Worm (Caenorhabditis elegans) whole organism, L3 larva: ENCODE data around the gene tpk-1.

Source experiments
- R02D3.7 ChIP-seq: fragments of 150-350 bp; optimal IDR thresholded peaks from 2 replicates; lab custom pipeline; 2014; ENCODE audit warnings: missing biosample characterization, missing genetic modification characterization
- ZK546.5 ChIP-seq: sonication (generic microtip); optimal IDR thresholded peaks from 2 replicates; lab custom pipeline; 2017; ENCODE audit warnings: missing biosample characterization, missing genetic modification characterization
- aly-2 ChIP-seq: fragments of 150-350 bp; optimal IDR thresholded peaks from 2 replicates; lab custom pipeline; 2014; ENCODE audit warnings: missing biosample characterization, missing genetic modification characterization
- ama-1 ChIP-seq: fragments of 150-350 bp; optimal IDR thresholded peaks from 2 replicates; lab custom pipeline; 2018
- ceh-16 ChIP-seq: sonication (generic microtip); optimal IDR thresholded peaks from 2 replicates; lab custom pipeline; 2017; ENCODE audit warnings: missing biosample characterization, missing genetic modification characterization
- ceh-28 ChIP-seq: fragments of 150-350 bp; optimal IDR thresholded peaks from 2 replicates; lab custom pipeline; 2014; ENCODE audit warnings: missing biosample characterization, missing genetic modification reagents, missing genetic modification characterization
- ceh-82 ChIP-seq: fragments of 150-350 bp; optimal IDR thresholded peaks from 2 replicates; lab custom pipeline; 2014; ENCODE audit warnings: missing biosample characterization, missing genetic modification characterization
- ceh-9 ChIP-seq: sonication (generic microtip); optimal IDR thresholded peaks from 2 replicates; lab custom pipeline; 2018; ENCODE audit warnings: missing biosample characterization, missing genetic modification characterization
- daf-12 ChIP-seq: fragments of 150-350 bp; optimal IDR thresholded peaks from 2 replicates; lab custom pipeline; 2014; ENCODE audit warnings: missing biosample characterization, missing genetic modification reagents, missing genetic modification characterization
- egl-27 ChIP-seq: sonication (generic microtip); optimal IDR thresholded peaks from 4 replicates; lab custom pipeline; 2017; ENCODE audit warnings: missing biosample characterization, missing genetic modification reagents, missing genetic modification characterization
- egl-5 ChIP-seq: fragments of 150-350 bp; optimal IDR thresholded peaks from 2 replicates; lab custom pipeline; 2017; ENCODE audit warnings: missing biosample characterization, missing genetic modification reagents, missing genetic modification characterization, inconsistent platforms
- elt-1 ChIP-seq: fragments of 150-350 bp; optimal IDR thresholded peaks from 2 replicates; lab custom pipeline; 2014; ENCODE audit warnings: missing biosample characterization, missing genetic modification characterization
- elt-2 ChIP-seq: sonication (generic microtip); optimal IDR thresholded peaks from 2 replicates; lab custom pipeline; 2016; ENCODE audit warnings: missing genetic modification reagents, mild to moderate bottlenecking, missing genetic modification characterization, missing compliant biosample characterization
- elt-3 ChIP-seq, 3 experiments: fragments of 150-350 bp in 1 of 3; sonication (generic microtip) in 2 of 3; optimal IDR thresholded peaks; 2 replicates in 2 of 3; 4 replicates in 1 of 3; lab custom pipeline; 2014 to 2017; ENCODE audit warnings: missing biosample characterization in 3 of 3, missing genetic modification characterization in 3 of 3
- eor-1 ChIP-seq, 2 experiments: fragments of 150-350 bp; optimal IDR thresholded peaks; 2 replicates each; lab custom pipeline; 2014 to 2018; ENCODE audit warnings: missing biosample characterization in 2 of 2, missing genetic modification characterization in 2 of 2
- fkh-10 ChIP-seq: sonication (generic microtip); optimal IDR thresholded peaks from 2 replicates; lab custom pipeline; 2017; ENCODE audit warnings: missing biosample characterization, missing genetic modification reagents, missing genetic modification characterization
- fkh-2 ChIP-seq: fragments of 150-350 bp; optimal IDR thresholded peaks from 2 replicates; lab custom pipeline; 2014; ENCODE audit warnings: missing biosample characterization, missing genetic modification reagents, missing genetic modification characterization
- fos-1 ChIP-seq: fragments of 150-350 bp; optimal IDR thresholded peaks from 2 replicates; lab custom pipeline; 2014; ENCODE audit warnings: missing biosample characterization, missing genetic modification characterization
- hmg-11 ChIP-seq: sonication (generic microtip); optimal IDR thresholded peaks from 2 replicates; lab custom pipeline; 2016; ENCODE audit warnings: missing genetic modification characterization, missing compliant biosample characterization
- jun-1 ChIP-seq: fragments of 150-350 bp; optimal IDR thresholded peaks from 2 replicates; lab custom pipeline; 2014; ENCODE audit warnings: missing biosample characterization, missing genetic modification reagents, missing genetic modification characterization
- lin-15B ChIP-seq: fragments of 150-350 bp; optimal IDR thresholded peaks from 2 replicates; lab custom pipeline; 2014; ENCODE audit warnings: missing biosample characterization, missing genetic modification characterization
- lin-39 ChIP-seq: fragments of 150-350 bp; optimal IDR thresholded peaks from 2 replicates; lab custom pipeline; 2018; ENCODE audit warnings: missing biosample characterization, missing genetic modification reagents, missing genetic modification characterization
- lsy-12 ChIP-seq: sonication (generic microtip); optimal IDR thresholded peaks from 2 replicates; lab custom pipeline; 2016; ENCODE audit warnings: mild to moderate bottlenecking, missing genetic modification characterization, missing compliant biosample characterization
- mdl-1 ChIP-seq: fragments of 150-350 bp; optimal IDR thresholded peaks from 2 replicates; lab custom pipeline; 2014; ENCODE audit warnings: missing biosample characterization, missing genetic modification characterization
- mml-1 ChIP-seq: fragments of 150-350 bp; sonication (generic microtip); optimal IDR thresholded peaks from 3 replicates; lab custom pipeline; 2014; ENCODE audit warnings: missing biosample characterization, missing genetic modification characterization
- nfya-1 ChIP-seq: sonication (generic microtip); optimal IDR thresholded peaks from 2 replicates; lab custom pipeline; 2017; ENCODE audit warnings: missing genetic modification characterization, mild to moderate bottlenecking, missing compliant biosample characterization, antibody characterized with exemption, moderate library complexity; ENCODE audit not compliant: insufficient read depth
- nhr-11 ChIP-seq: fragments of 150-350 bp; optimal IDR thresholded peaks from 2 replicates; lab custom pipeline; 2014; ENCODE audit warnings: missing biosample characterization, missing genetic modification characterization
- nhr-12 ChIP-seq: fragments of 150-350 bp; optimal IDR thresholded peaks from 2 replicates; lab custom pipeline; 2014; ENCODE audit warnings: missing biosample characterization, missing genetic modification characterization
- nhr-23 ChIP-seq: fragments of 150-350 bp; optimal IDR thresholded peaks from 2 replicates; lab custom pipeline; 2014; ENCODE audit warnings: missing biosample characterization, missing genetic modification reagents, missing genetic modification characterization
- nhr-237 ChIP-seq: fragments of 150-350 bp; optimal IDR thresholded peaks from 2 replicates; lab custom pipeline; 2014; ENCODE audit warnings: missing biosample characterization, missing genetic modification characterization
- nhr-25 ChIP-seq: sonication (generic microtip); optimal IDR thresholded peaks from 2 replicates; lab custom pipeline; 2017; ENCODE audit warnings: missing biosample characterization, missing genetic modification characterization
- nhr-28 ChIP-seq: fragments of 150-350 bp; optimal IDR thresholded peaks from 2 replicates; lab custom pipeline; 2014; ENCODE audit warnings: missing biosample characterization, missing genetic modification characterization
- nhr-43 ChIP-seq: sonication (generic microtip); optimal IDR thresholded peaks from 2 replicates; lab custom pipeline; 2016; ENCODE audit warnings: mild to moderate bottlenecking, missing genetic modification characterization, missing compliant biosample characterization; ENCODE audit not compliant: poor library complexity, severe bottlenecking
- nhr-67 ChIP-seq: fragments of 150-350 bp; optimal IDR thresholded peaks from 2 replicates; lab custom pipeline; 2014; ENCODE audit warnings: missing biosample characterization, missing genetic modification characterization
- nhr-76 ChIP-seq: fragments of 150-350 bp; sonication (generic microtip); optimal IDR thresholded peaks from 5 replicates; lab custom pipeline; 2014; ENCODE audit warnings: missing biosample characterization, missing genetic modification characterization
- nhr-77 ChIP-seq: fragments of 150-350 bp; optimal IDR thresholded peaks from 2 replicates; lab custom pipeline; 2014; ENCODE audit warnings: missing biosample characterization, missing genetic modification characterization
- pha-4 ChIP-seq: fragments of 150-350 bp; optimal IDR thresholded peaks from 2 replicates; lab custom pipeline; 2014; ENCODE audit warnings: missing biosample characterization, missing genetic modification reagents, missing genetic modification characterization
- pqm-1 ChIP-seq: fragments of 150-350 bp; optimal IDR thresholded peaks from 2 replicates; lab custom pipeline; 2017; ENCODE audit warnings: missing biosample characterization, missing genetic modification characterization, inconsistent platforms
- sea-2 ChIP-seq: fragments of 150-350 bp; sonication (generic microtip); optimal IDR thresholded peaks from 4 replicates; lab custom pipeline; 2014; ENCODE audit warnings: missing biosample characterization, missing genetic modification reagents, missing genetic modification characterization
- skn-1 ChIP-seq: fragments of 150-350 bp; optimal IDR thresholded peaks from 2 replicates; lab custom pipeline; 2014; ENCODE audit warnings: missing biosample characterization, missing genetic modification characterization
- snpc-4 ChIP-seq: fragments of 150-350 bp; optimal IDR thresholded peaks from 2 replicates; lab custom pipeline; 2014; ENCODE audit warnings: missing biosample characterization, missing genetic modification characterization
- tbx-2 ChIP-seq: sonication (generic microtip); optimal IDR thresholded peaks from 2 replicates; lab custom pipeline; 2016; ENCODE audit warnings: mild to moderate bottlenecking, missing genetic modification characterization, missing compliant biosample characterization
- unc-39 ChIP-seq: sonication (generic microtip); optimal IDR thresholded peaks from 4 replicates; lab custom pipeline; 2017; ENCODE audit warnings: missing biosample characterization, missing genetic modification characterization
- unc-62 ChIP-seq: fragments of 150-350 bp; sonication (generic microtip); optimal IDR thresholded peaks from 4 replicates; lab custom pipeline; 2014; ENCODE audit warnings: missing biosample characterization, missing genetic modification reagents, missing genetic modification characterization
- zag-1 ChIP-seq: fragments of 150-350 bp; optimal IDR thresholded peaks from 2 replicates; lab custom pipeline; 2014; ENCODE audit warnings: missing biosample characterization, missing genetic modification characterization
- ztf-11 ChIP-seq: fragments of 150-350 bp; optimal IDR thresholded peaks from 2 replicates; lab custom pipeline; 2014; ENCODE audit warnings: missing biosample characterization, missing genetic modification characterization
- ztf-4 ChIP-seq: fragments of 150-350 bp; optimal IDR thresholded peaks from 2 replicates; lab custom pipeline; 2014; ENCODE audit warnings: missing biosample characterization, missing genetic modification characterization

The tpk-1 gene

ce11 chrIII:8937571-8937970 is 25.6 kb downstream of the tpk-1 start:
- TF ChIP-seq lin-15B (tag; lab: Kevin White, UChicago) (peak; percentile 39), nhr-77 (tag; lab: Kevin White, UChicago) (no peak), nhr-23 (tag; lab: Kevin White, UChicago) (no peak), nhr-67 (tag; lab: Kevin White, UChicago) (no peak), aly-2 (no peak), elt-1 (tag; lab: Kevin White, UChicago) (no peak), ceh-82 (tag; lab: Kevin White, UChicago) (peak; percentile 9), nhr-76 (tag; lab: Kevin White, UChicago) (no peak), skn-1 (tag; lab: Kevin White, UChicago) (peak; percentile 78), lsy-12 (tag; lab: Kevin White, UChicago) (peak; percentile 65), ZK546.5 (tag; lab: Kevin White, UChicago) (no peak), egl-27 (tag; lab: Kevin White, UChicago) (peak; percentile 20), unc-39 (tag; lab: Kevin White, UChicago) (no peak), nhr-43 (peak; percentile 72), elt-3 (tag; optimal IDR thresholded peaks at IDR 0.05; lab: Kevin White, UChicago) (no peak), mml-1 (no peak), tbx-2 (tag; lab: Kevin White, UChicago) (peak; percentile 67), jun-1 (no peak), fkh-2 (no peak), eor-1 (tag; optimal IDR thresholded peaks at IDR 0.05; lab: Kevin White, UChicago) (no peak), ceh-9 (tag; lab: Kevin White, UChicago) (no peak), mdl-1 (tag; lab: Kevin White, UChicago) (no peak), sea-2 (GFP tag; lab: Kevin White, UChicago) (no peak), pqm-1 (tag; lab: Kevin White, UChicago) (no peak), ama-1 (lab: Kevin White, UChicago) (no peak), nhr-25 (tag; lab: Kevin White, UChicago) (peak; percentile 26), fos-1 (tag; lab: Kevin White, UChicago) (no peak), pha-4 (tag; lab: Kevin White, UChicago) (no peak), lin-39 (tag; lab: Kevin White, UChicago) (peak; percentile 82), ceh-16 (tag; lab: Kevin White, UChicago) (no peak), nfya-1 (peak; percentile 71), nhr-237 (tag; lab: Kevin White, UChicago) (no peak), nhr-12 (tag; lab: Kevin White, UChicago) (no peak), R02D3.7 (tag; lab: Kevin White, UChicago) (no peak), snpc-4 (tag; lab: Kevin White, UChicago) (peak; percentile 41), nhr-28 (no peak), hmg-11 (tag; lab: Kevin White, UChicago) (peak; percentile 90), zag-1 (no peak), fkh-10 (GFP tag; lab: Kevin White, UChicago) (no peak), daf-12 (no peak), egl-5 (tag; lab: Kevin White, UChicago) (peak; percentile 57), nhr-11 (tag; lab: Kevin White, UChicago) (no peak), elt-2 (tag; lab: Kevin White, UChicago) (peak; percentile 62), unc-62 (no peak), ztf-11 (tag; lab: Kevin White, UChicago) (no peak), ztf-4 (tag; lab: Kevin White, UChicago) (no peak), ceh-28 (tag; lab: Kevin White, UChicago) (no peak)
